Worm (Caenorhabditis elegans): ENCODE data around the gene srt-59.

- TF ChIP-seq snpc-4 (tag; optimal IDR thresholded peaks at IDR 0.05) (no peak), sea-2 (GFP tag; optimal IDR thresholded peaks at IDR 0.05) (no peak), nfya-1 (tag; optimal IDR thresholded peaks at IDR 0.05; ENCODE audit: insufficient read depth) (no peak), aly-2 (tag; optimal IDR thresholded peaks at IDR 0.05) (no peak), ZK546.5 (tag; optimal IDR thresholded peaks at IDR 0.05) (no peak), mdl-1 (tag; optimal IDR thresholded peaks at IDR 0.05) (no peak), nhr-23 (tag; optimal IDR thresholded peaks at IDR 0.05) (no peak), nhr-237 (tag; optimal IDR thresholded peaks at IDR 0.05) (no peak), fkh-10 (GFP tag; optimal IDR thresholded peaks at IDR 0.05) (no peak), unc-62 (GFP tag; optimal IDR thresholded peaks at IDR 0.05) (no peak), ceh-82 (tag; optimal IDR thresholded peaks at IDR 0.05) (no peak), nhr-25 (tag; optimal IDR thresholded peaks at IDR 0.05) (no peak), pha-4 (tag; optimal IDR thresholded peaks at IDR 0.05) (no peak)
These were observed 2.6 kb upstream of the srt-59 start, which contains the start of gene col-102 for ce11 chrIV:604144-604543.

Data from whole organism, L3 larva.